Fruit fly (Drosophila melanogaster) whole organism, embryonic: ENCODE data around the gene Best4.

ENCODE experiments used
- Atf6 ChIP-seq: fragments of 200-800 bp; sonication (Bioruptor generic); IDR thresholded peaks from 2 replicates; pipeline ENCODE4 v1.3.6; 2022; ENCODE audit warnings: missing biosample characterization, missing genetic modification characterization
- CG10565 ChIP-seq: fragments of 200-800 bp; sonication (Bioruptor generic); optimal IDR thresholded peaks from 3 replicates; lab custom pipeline; 2016; ENCODE audit warnings: missing biosample characterization, mild to moderate bottlenecking, missing genetic modification characterization
- CG11247 ChIP-seq: fragments of 200-800 bp; sonication (Bioruptor generic); IDR thresholded peaks from 2 replicates; pipeline ENCODE4 v1.3.6; 2022; ENCODE audit warnings: missing biosample characterization, missing genetic modification characterization
- CG13296 ChIP-seq: fragments of 200-800 bp; sonication (Bioruptor generic); optimal IDR thresholded peaks from 3 replicates; lab custom pipeline; 2018; ENCODE audit warnings: missing biosample characterization, mild to moderate bottlenecking, missing genetic modification characterization
- CG14441 ChIP-seq: fragments of 200-800 bp; sonication (Bioruptor generic); IDR thresholded peaks from 2 replicates; pipeline ENCODE4 v1.3.6; 2022; ENCODE audit warnings: missing biosample characterization, missing genetic modification characterization
- CG1647 ChIP-seq: fragments of 200-800 bp; sonication (Bioruptor generic); optimal IDR thresholded peaks from 3 replicates; lab custom pipeline; 2016; ENCODE audit warnings: missing biosample characterization, missing genetic modification characterization
- CG17186 ChIP-seq: fragments of 200-800 bp; sonication (Bioruptor generic); optimal IDR thresholded peaks from 3 replicates; lab custom pipeline; 2017; ENCODE audit warnings: missing biosample characterization, missing genetic modification reagents, missing genetic modification characterization
- CG17385 ChIP-seq: fragments of 200-800 bp; sonication (Bioruptor generic); optimal IDR thresholded peaks from 3 replicates; lab custom pipeline; 2018; ENCODE audit warnings: missing biosample characterization, mild to moderate bottlenecking, missing genetic modification characterization
- CG31224 ChIP-seq: fragments of 200-800 bp; sonication (Bioruptor generic); IDR thresholded peaks from 2 replicates; pipeline ENCODE4 v1.3.6; 2022; ENCODE audit warnings: missing biosample characterization, missing genetic modification characterization
- CG7357 ChIP-seq: fragments of 200-800 bp; sonication (Bioruptor generic); IDR thresholded peaks from 3 replicates; pipeline ENCODE4 v1.3.6; 2022; ENCODE audit warnings: missing biosample characterization, missing genetic modification characterization
- CG7786 ChIP-seq: fragments of 200-800 bp; sonication (Bioruptor generic); optimal IDR thresholded peaks from 2 replicates; lab custom pipeline; 2016; ENCODE audit warnings: missing biosample characterization, missing genetic modification characterization
- CG8388 ChIP-seq: fragments of 200-800 bp; sonication (Bioruptor generic); optimal IDR thresholded peaks from 2 replicates; lab custom pipeline; 2019; ENCODE audit warnings: missing biosample characterization, mild to moderate bottlenecking, missing genetic modification characterization, moderate library complexity
- CG9876 ChIP-seq: fragments of 200-800 bp; sonication (Bioruptor generic); optimal IDR thresholded peaks from 2 replicates; lab custom pipeline; 2016; ENCODE audit warnings: missing biosample characterization, missing genetic modification characterization
- CTCF ChIP-seq: fragments of 200-800 bp; sonication (Bioruptor generic); optimal IDR thresholded peaks from 2 replicates; lab custom pipeline; 2017; ENCODE audit warnings: missing biosample characterization, mild to moderate bottlenecking, missing genetic modification characterization, moderate library complexity
- Camta ChIP-seq: fragments of 200-800 bp; sonication (Bioruptor generic); optimal IDR thresholded peaks from 2 replicates; lab custom pipeline; 2016; ENCODE audit warnings: missing biosample characterization, missing genetic modification characterization
- CrebB ChIP-seq: fragments of 200-800 bp; sonication (Bioruptor generic); optimal IDR thresholded peaks from 3 replicates; lab custom pipeline; 2018; ENCODE audit warnings: missing biosample characterization, mild to moderate bottlenecking, missing genetic modification characterization
- Dip2 ChIP-seq: fragments of 200-800 bp; sonication (Bioruptor generic); IDR thresholded peaks from 2 replicates; pipeline ENCODE4 v1.3.6; 2022; ENCODE audit warnings: missing biosample characterization, missing genetic modification characterization
- Elba2 ChIP-seq: fragments of 200-800 bp; sonication (Bioruptor generic); optimal IDR thresholded peaks from 3 replicates; lab custom pipeline; 2016; ENCODE audit warnings: missing biosample characterization, missing genetic modification characterization
- Ets65A ChIP-seq: fragments of 200-800 bp; sonication (Bioruptor generic); peaks from one replicate; lab custom pipeline; 2016; ENCODE audit warnings: missing biosample characterization, missing genetic modification characterization
- Hmr ChIP-seq: fragments of 200-800 bp; sonication (Bioruptor generic); optimal IDR thresholded peaks from 3 replicates; lab custom pipeline; 2017; ENCODE audit warnings: mild to moderate bottlenecking, missing biosample characterization, missing genetic modification reagents, missing genetic modification characterization
- Hr39 ChIP-seq: fragments of >200 bp; optimal IDR thresholded peaks from 2 replicates; lab custom pipeline; 2017
- Kr ChIP-seq: fragments of 200-800 bp; sonication (Bioruptor generic); optimal IDR thresholded peaks from 2 replicates; lab custom pipeline; 2017; ENCODE audit warnings: missing biosample characterization, mild to moderate bottlenecking, missing genetic modification characterization
- Mrtf ChIP-seq: fragments of 200-800 bp; sonication (Bioruptor generic); IDR thresholded peaks from 3 replicates; pipeline ENCODE4 v1.3.6; 2022; ENCODE audit warnings: missing biosample characterization, missing genetic modification characterization
- NC2α ChIP-seq: fragments of 200-800 bp; sonication (Bioruptor generic); optimal IDR thresholded peaks from 2 replicates; lab custom pipeline; 2016; ENCODE audit warnings: missing biosample characterization, missing genetic modification characterization
- Nf-YB ChIP-seq: fragments of 200-800 bp; sonication (Bioruptor generic); optimal IDR thresholded peaks from 3 replicates; lab custom pipeline; 2019; ENCODE audit warnings: missing biosample characterization, mild to moderate bottlenecking, missing genetic modification characterization, moderate library complexity
- bcd ChIP-seq: fragments of 200-800 bp; sonication (Bioruptor generic); optimal IDR thresholded peaks from 2 replicates; lab custom pipeline; 2017; ENCODE audit warnings: missing biosample characterization, mild to moderate bottlenecking, missing genetic modification characterization
- crc ChIP-seq: fragments of 200-800 bp; sonication (Bioruptor generic); optimal IDR thresholded peaks from 2 replicates; lab custom pipeline; 2016; ENCODE audit warnings: missing biosample characterization, missing genetic modification characterization
- croc ChIP-seq: fragments of 200-800 bp; sonication (Bioruptor generic); conservative IDR thresholded peaks from 3 replicates; pipeline ENCODE4 v1.3.6; 2022; ENCODE audit warnings: missing biosample characterization, missing genetic modification characterization
- crol ChIP-seq: fragments of 200-800 bp; sonication (Bioruptor generic); IDR thresholded peaks from 2 replicates; pipeline ENCODE4 v1.3.6; 2022; ENCODE audit warnings: missing biosample characterization, missing genetic modification characterization
- danr ChIP-seq: fragments of 200-800 bp; sonication (Bioruptor generic); IDR thresholded peaks from 2 replicates; pipeline ENCODE4 v1.3.6; 2022; ENCODE audit warnings: missing biosample characterization, missing genetic modification characterization
- dimm ChIP-seq: fragments of 200-800 bp; sonication (Bioruptor generic); IDR thresholded peaks from 2 replicates; pipeline ENCODE4 v1.3.6; 2022; ENCODE audit warnings: missing biosample characterization, missing genetic modification characterization
- disco-r ChIP-seq: fragments of 200-800 bp; sonication (Bioruptor generic); optimal IDR thresholded peaks from 2 replicates; lab custom pipeline; 2016; ENCODE audit warnings: missing biosample characterization, missing genetic modification characterization
- dmrt11E ChIP-seq: fragments of 200-800 bp; sonication (Bioruptor generic); optimal IDR thresholded peaks from 3 replicates; lab custom pipeline; 2018; ENCODE audit warnings: missing biosample characterization, mild to moderate bottlenecking, missing genetic modification characterization, moderate library complexity
- fd64A ChIP-seq: fragments of 200-800 bp; sonication (Bioruptor generic); optimal IDR thresholded peaks from 3 replicates; lab custom pipeline; 2018; ENCODE audit warnings: missing biosample characterization, mild to moderate bottlenecking, missing genetic modification characterization
- gce ChIP-seq: fragments of 200-800 bp; sonication (Bioruptor generic); IDR thresholded peaks from 3 replicates; pipeline ENCODE4 v1.3.6; 2022; ENCODE audit warnings: missing biosample characterization, missing genetic modification characterization
- gsb-n ChIP-seq: fragments of 200-800 bp; sonication (Bioruptor generic); optimal IDR thresholded peaks from 3 replicates; lab custom pipeline; 2018; ENCODE audit warnings: missing biosample characterization, mild to moderate bottlenecking, missing genetic modification characterization
- gt ChIP-seq: fragments of 200-800 bp; sonication (Bioruptor generic); IDR thresholded peaks from 2 replicates; pipeline ENCODE4 v1.3.6; 2022; ENCODE audit warnings: missing biosample characterization, missing genetic modification characterization
- nmo ChIP-seq: fragments of 200-800 bp; sonication (Bioruptor generic); optimal IDR thresholded peaks from 2 replicates; lab custom pipeline; 2018; ENCODE audit warnings: missing biosample characterization, mild to moderate bottlenecking, missing genetic modification characterization, moderate library complexity
- phol ChIP-seq: fragments of 200-800 bp; sonication (Bioruptor generic); optimal IDR thresholded peaks from 3 replicates; lab custom pipeline; 2018; ENCODE audit warnings: missing biosample characterization, mild to moderate bottlenecking, missing genetic modification characterization, moderate library complexity
- pros ChIP-seq: fragments of 200-800 bp; sonication (Bioruptor generic); optimal IDR thresholded peaks from 3 replicates; lab custom pipeline; 2019; ENCODE audit warnings: missing biosample characterization, mild to moderate bottlenecking, missing genetic modification characterization, moderate library complexity
- row ChIP-seq: fragments of 200-800 bp; sonication (Bioruptor generic); IDR thresholded peaks from 3 replicates; pipeline ENCODE4 v1.3.6; 2022; ENCODE audit warnings: missing biosample characterization, missing genetic modification characterization
- sens ChIP-seq: fragments of 200-800 bp; sonication (Bioruptor generic); peaks from one replicate; lab custom pipeline; 2016; ENCODE audit warnings: missing biosample characterization, missing genetic modification characterization
- seq ChIP-seq: fragments of 200-800 bp; sonication (Bioruptor generic); IDR thresholded peaks from 2 replicates; pipeline ENCODE4 v1.3.6; 2022; ENCODE audit warnings: missing biosample characterization, missing genetic modification characterization
- sqz ChIP-seq: fragments of 200-800 bp; sonication (Bioruptor generic); optimal IDR thresholded peaks from 3 replicates; lab custom pipeline; 2018; ENCODE audit warnings: missing biosample characterization, mild to moderate bottlenecking, missing genetic modification characterization
- stwl ChIP-seq: fragments of 200-800 bp; sonication (Bioruptor generic); optimal IDR thresholded peaks from 3 replicates; lab custom pipeline; 2018; ENCODE audit warnings: missing biosample characterization, mild to moderate bottlenecking, missing genetic modification characterization, moderate library complexity
- tna ChIP-seq: fragments of 200-800 bp; sonication (Bioruptor generic); IDR thresholded peaks from 2 replicates; pipeline ENCODE4 v1.3.6; 2022; ENCODE audit warnings: missing biosample characterization, missing genetic modification characterization; ENCODE audit not compliant: partially characterized antibody

Gene Best4

DNA sequence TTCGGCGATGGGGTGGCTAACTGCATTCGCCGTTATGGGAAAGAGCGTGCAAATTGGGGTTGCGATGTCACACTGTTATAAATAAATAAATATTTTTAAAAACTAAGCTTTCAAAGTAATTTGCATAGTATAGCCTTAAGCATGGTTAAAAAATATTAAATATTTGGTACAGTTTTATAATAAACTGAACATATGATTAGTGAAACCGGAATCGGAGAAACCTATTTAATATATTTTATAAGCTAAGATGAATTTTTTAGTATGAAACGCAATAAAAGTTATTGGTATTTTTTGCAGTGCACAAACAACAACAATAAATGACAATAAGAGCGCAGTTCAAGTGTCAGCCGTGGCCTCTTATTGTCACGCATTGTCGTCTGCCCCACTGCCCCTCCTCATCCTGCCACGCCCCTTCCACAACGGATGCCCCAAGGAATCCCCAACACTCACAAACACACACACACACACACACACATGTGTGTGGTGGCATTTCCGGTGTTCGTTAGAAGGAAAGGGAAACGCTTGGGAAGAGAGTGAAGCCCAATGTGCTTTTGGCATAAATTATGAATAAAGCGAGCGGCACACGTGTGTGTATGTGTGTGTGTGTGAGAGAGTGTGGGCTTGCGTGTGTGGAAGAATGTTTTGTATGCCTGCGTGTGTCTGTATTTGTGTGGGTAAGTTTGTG, 23.1 kb upstream of the Best4 start (continued):
- TF ChIP-seq CG13296 (GFP tag; lab: Kevin White, UChicago) (no peak), CG31224 (GFP tag; lab: Robert Waterston, UW) (no peak), Atf6 (no peak), CG17186 (GFP tag; lab: Kevin White, UChicago) (no peak), seq (GFP tag; lab: Robert Waterston, UW) (no peak), Hmr (GFP tag; lab: Kevin White, UChicago) (peak; percentile 44), fd64A (GFP tag; lab: Kevin White, UChicago) (no peak), CG17385 (GFP tag; lab: Kevin White, UChicago) (peak; percentile 11), CG14441 (GFP tag; lab: Robert Waterston, UW) (no peak), CG11247 (GFP tag; lab: Robert Waterston, UW) (no peak), CG7786 (no peak), croc (GFP tag; lab: Robert Waterston, UW) (no peak), CrebB (no peak), CG8388 (no peak), dmrt11E (tag; lab: Kevin White, UChicago) (peak; percentile 53), gt (GFP tag; lab: Robert Waterston, UW) (no peak), gsb-n (tag; lab: Kevin White, UChicago) (peak; percentile 27), Ets65A (peak; percentile 89)

DNA sequence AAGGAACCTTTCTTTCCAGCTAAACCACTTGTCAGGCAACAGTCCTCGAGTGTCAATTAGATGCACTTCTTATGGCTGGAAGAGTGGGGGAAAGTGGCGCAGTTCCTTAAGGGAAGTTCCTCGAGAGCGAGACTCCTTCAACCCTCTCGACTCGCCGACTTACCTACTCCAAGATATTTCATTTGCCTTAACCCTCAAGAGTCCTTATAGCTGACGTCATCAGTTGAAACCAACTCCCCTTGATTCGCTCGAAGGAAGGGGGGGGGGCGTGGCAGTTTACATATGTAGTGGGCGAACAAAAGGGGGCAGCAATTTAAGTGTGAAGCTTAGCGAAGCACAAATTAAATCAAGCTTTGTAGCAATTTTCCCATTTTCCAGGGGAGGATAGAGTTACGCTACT, 17.7 kb upstream of the Best4 start:
- TF ChIP-seq row (GFP tag; lab: Robert Waterston, UW) (no peak), tna (GFP tag; lab: Robert Waterston, UW) (no peak), crol (peak; percentile 59), NC2α (GFP tag; lab: Kevin White, UChicago) (no peak), Hr39 (lab: Kevin White, UChicago) (no peak), CG7786 (no peak), pros (GFP tag; lab: Kevin White, UChicago) (peak; percentile 60)
- TF ChIP-seq, all 482 proteins: peak for 2

DNA sequence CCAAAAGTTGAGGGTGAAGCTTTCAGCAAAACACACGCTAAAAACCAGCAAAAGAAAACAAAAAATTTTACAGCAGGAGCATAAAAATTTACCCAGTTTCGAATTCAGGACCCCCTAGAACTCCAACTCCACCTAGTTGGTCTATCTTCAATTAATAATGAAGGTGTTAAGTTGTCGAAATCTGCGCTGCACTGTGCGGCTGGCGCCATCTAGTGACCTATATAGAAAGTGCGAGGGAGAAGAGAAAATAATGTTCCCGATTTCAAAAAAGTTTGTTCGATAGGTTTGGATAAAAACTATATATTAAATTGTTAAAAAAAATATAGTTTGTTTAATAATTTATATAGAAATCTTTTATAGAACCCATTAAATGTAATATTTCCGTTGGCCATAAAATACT, 11.8 kb upstream of the Best4 start:
- TF ChIP-seq CTCF (peak; percentile 80), phol (tag; lab: Kevin White, UChicago) (no peak)

DNA sequence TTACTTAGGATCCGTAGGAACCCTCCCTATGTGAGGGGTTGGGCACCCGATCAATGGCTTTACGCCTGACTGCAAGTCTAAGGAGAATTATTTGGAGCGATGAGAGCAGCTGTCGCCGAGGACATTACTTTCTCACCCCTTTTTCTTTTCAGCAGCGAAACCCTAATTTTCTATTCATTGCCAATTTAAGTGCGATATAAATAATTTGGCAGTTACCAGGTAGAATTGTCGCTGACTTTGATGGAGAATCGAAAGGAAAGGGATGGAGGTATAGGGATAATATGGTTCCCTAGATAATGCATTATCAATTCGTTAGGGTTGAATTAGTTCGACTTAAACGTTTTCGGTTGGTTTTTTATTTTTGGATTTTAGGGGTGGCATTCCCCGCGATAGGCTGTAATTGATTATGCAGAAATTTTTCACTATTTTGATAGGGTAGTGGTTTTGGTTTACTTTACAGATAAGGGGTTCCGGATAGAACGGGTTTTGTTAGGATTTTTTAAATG, 9.4 kb upstream of the Best4 start:
- TF ChIP-seq stwl (tag; lab: Kevin White, UChicago) (no peak), Nf-YB (GFP tag; lab: Kevin White, UChicago) (peak; percentile 8), dimm (GFP tag; lab: Robert Waterston, UW) (no peak), gsb-n (tag; lab: Kevin White, UChicago) (peak; percentile 95), sqz (GFP tag; lab: Kevin White, UChicago) (peak; percentile 10), Kr (GFP tag; lab: Kevin White, UChicago) (peak; percentile 69), pros (GFP tag; lab: Kevin White, UChicago) (peak; percentile 84), sens (GFP tag; lab: Kevin White, UChicago) (peak; percentile 18)

DNA sequence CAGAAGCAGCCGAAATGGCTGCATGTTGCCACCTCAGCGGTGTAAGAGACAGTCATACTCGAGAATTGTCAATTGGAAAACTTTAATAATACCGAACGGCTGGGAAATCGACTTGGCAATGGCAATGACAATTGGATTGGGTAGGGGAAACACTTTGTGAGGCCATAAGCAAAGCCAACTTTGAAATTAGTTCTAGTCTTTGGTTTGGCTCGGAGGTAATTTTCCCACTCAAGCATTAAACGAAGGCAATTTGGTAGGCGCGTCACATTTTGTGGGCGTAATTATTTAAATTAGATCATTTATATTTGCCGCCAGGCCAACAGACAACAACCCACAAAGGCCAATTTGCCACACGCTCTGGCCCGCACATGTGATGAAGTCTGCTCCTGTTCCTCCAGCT, 3.9 kb downstream of the Best4 start, which contains the start of gene Best3:
Gene Best3 (minus strand): TSS at position 101 of the 400 bp plus-strand sequence.
- TF ChIP-seq Camta (GFP tag; lab: Kevin White, UChicago): no peak
- TF ChIP-seq bcd: no peak
- TF ChIP-seq disco-r: no peak
- TF ChIP-seq Dip2: no peak
- TF ChIP-seq nmo: no peak
- peak; percentile 55 for TF ChIP-seq Elba2 (GFP tag; lab: Kevin White, UChicago)
- no peak for TF ChIP-seq crc (GFP tag; lab: Kevin White, UChicago)
- no peak for TF ChIP-seq CG10565 (GFP tag; lab: Kevin White, UChicago)
- no peak for TF ChIP-seq gce (GFP tag; lab: Robert Waterston, UW)
- no peak for TF ChIP-seq danr (GFP tag; lab: Robert Waterston, UW)
- peak; percentile 42 for TF ChIP-seq sens (GFP tag; lab: Kevin White, UChicago)
- TF ChIP-seq Mrtf (GFP tag; lab: Robert Waterston, UW): no peak
- no peak for TF ChIP-seq CG9876 (GFP tag; lab: Kevin White, UChicago)
- TF ChIP-seq CG17186 (GFP tag; lab: Kevin White, UChicago): no peak
- TF ChIP-seq CG7357: no peak
- TF ChIP-seq CG1647: no peak
